Fruit fly (Drosophila melanogaster) Kc167 (cell line): ENCODE data around the gene Dhc62B.

ENCODE experiments used
- psq ChIP-seq: fragments of >200 bp; optimal IDR thresholded peaks from 2 replicates; lab custom pipeline; 2017; ENCODE audit warnings: missing external identifiers
- ttk ChIP-seq: sonication (Bioruptor generic); optimal IDR thresholded peaks from 2 replicates; lab custom pipeline; 2017; ENCODE audit warnings: missing external identifiers

DNA sequence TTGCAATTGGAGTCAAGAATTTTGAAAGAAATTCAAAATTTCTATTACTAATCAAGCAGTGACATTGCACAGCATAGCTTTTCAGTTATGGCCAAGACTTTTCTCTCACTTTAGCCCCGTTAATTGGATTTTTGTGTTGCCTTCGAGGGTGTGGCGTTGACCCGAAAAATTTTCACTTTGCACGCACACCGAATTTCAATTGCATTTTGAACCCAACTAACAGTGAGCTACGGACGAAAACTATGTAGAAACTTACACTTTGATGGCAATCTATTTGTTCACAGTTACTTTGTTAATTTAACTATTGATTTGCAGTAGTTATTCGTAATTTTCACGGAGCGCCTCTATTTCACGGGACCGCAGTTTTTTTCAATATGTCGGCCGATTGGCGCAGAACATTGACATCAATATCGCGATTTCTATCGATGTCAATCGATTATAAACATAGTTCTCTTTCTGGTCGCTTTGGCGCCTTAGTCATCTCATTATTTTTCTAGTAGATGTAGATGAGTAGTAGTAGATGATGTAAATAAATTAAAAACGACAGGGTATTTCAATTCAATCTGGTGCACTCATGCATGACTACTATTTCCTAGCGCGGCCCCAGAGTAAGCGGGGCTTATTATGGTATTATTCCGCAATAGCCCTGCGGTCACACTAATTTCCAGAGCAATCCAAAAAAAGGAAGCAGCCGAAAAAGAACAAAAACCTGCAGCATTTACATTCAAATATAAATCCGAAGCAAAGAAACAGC lies 23.6 kb upstream of the Dhc62B start, which contains the start of the genes alpha-Spec, dlt and Cdc37:
- no peak for TF ChIP-seq psq (lab: Kevin White, UChicago)
- TF ChIP-seq ttk (lab: Kevin White, UChicago), result no peak
